Fruit fly (Drosophila melanogaster) whole organism, embryonic: Measurements from ENCODE around the gene pod1.

Source experiments
- Adf1 ChIP-seq: fragments of 200-800 bp; sonication (Bioruptor generic); IDR thresholded peaks from 2 replicates; pipeline ENCODE4 v1.3.6; 2022; ENCODE audit warnings: missing biosample characterization, missing genetic modification characterization
- Atf-2 ChIP-seq: fragments of 200-800 bp; sonication (Bioruptor generic); optimal IDR thresholded peaks from 2 replicates; lab custom pipeline; 2016; ENCODE audit warnings: missing biosample characterization, missing genetic modification characterization
- CG10274 ChIP-seq: fragments of 200-800 bp; sonication (Bioruptor generic); optimal IDR thresholded peaks from 3 replicates; lab custom pipeline; 2017; ENCODE audit warnings: missing biosample characterization, mild to moderate bottlenecking, missing genetic modification characterization
- CG11456 ChIP-seq: fragments of 200-800 bp; sonication (Bioruptor generic); IDR thresholded peaks from 3 replicates; pipeline ENCODE4 v1.3.6; 2022; ENCODE audit warnings: missing biosample characterization, missing genetic modification characterization
- CG13775 ChIP-seq: fragments of 200-800 bp; sonication (Bioruptor generic); optimal IDR thresholded peaks from 3 replicates; lab custom pipeline; 2017; ENCODE audit warnings: missing biosample characterization, mild to moderate bottlenecking, missing genetic modification characterization
- CG14441 ChIP-seq: fragments of 200-800 bp; sonication (Bioruptor generic); IDR thresholded peaks from 2 replicates; pipeline ENCODE4 v1.3.6; 2022; ENCODE audit warnings: missing biosample characterization, missing genetic modification characterization
- CG15479 ChIP-seq: fragments of 200-800 bp; sonication (Bioruptor generic); optimal IDR thresholded peaks from 3 replicates; lab custom pipeline; 2019; ENCODE audit warnings: missing biosample characterization, mild to moderate bottlenecking, missing genetic modification characterization, moderate library complexity
- CG1603 ChIP-seq: fragments of 200-800 bp; sonication (Bioruptor generic); optimal IDR thresholded peaks from 2 replicates; lab custom pipeline; 2019; ENCODE audit warnings: missing biosample characterization, mild to moderate bottlenecking, missing genetic modification characterization, moderate library complexity
- CG17568 ChIP-seq: fragments of 200-800 bp; sonication (Bioruptor generic); optimal IDR thresholded peaks from 2 replicates; lab custom pipeline; 2018; ENCODE audit warnings: missing biosample characterization, mild to moderate bottlenecking, missing genetic modification characterization, moderate library complexity
- CG2120 ChIP-seq: fragments of 200-800 bp; sonication (Bioruptor generic); optimal IDR thresholded peaks from 3 replicates; lab custom pipeline; 2016; ENCODE audit warnings: missing biosample characterization, missing genetic modification characterization
- CG3163 ChIP-seq: fragments of 200-800 bp; sonication (Bioruptor generic); optimal IDR thresholded peaks from 3 replicates; lab custom pipeline; 2016; ENCODE audit warnings: missing biosample characterization, missing genetic modification characterization
- CG3407 ChIP-seq: fragments of 200-800 bp; sonication (Bioruptor generic); optimal IDR thresholded peaks from 2 replicates; lab custom pipeline; 2018; ENCODE audit warnings: missing biosample characterization, mild to moderate bottlenecking, missing genetic modification characterization
- CG4404 ChIP-seq: fragments of 200-800 bp; sonication (Bioruptor generic); IDR thresholded peaks from 2 replicates; pipeline ENCODE4 v1.3.6; 2022; ENCODE audit warnings: missing biosample characterization, missing genetic modification characterization
- CG4854 ChIP-seq: fragments of 200-800 bp; sonication (Bioruptor generic); optimal IDR thresholded peaks from 2 replicates; lab custom pipeline; 2016; ENCODE audit warnings: missing biosample characterization, missing genetic modification characterization, inconsistent platforms
- CG7271 ChIP-seq: fragments of 200-800 bp; sonication (Bioruptor generic); optimal IDR thresholded peaks from 2 replicates; lab custom pipeline; 2018; ENCODE audit warnings: missing biosample characterization, mild to moderate bottlenecking, missing genetic modification characterization, moderate library complexity
- CG7786 ChIP-seq: fragments of 200-800 bp; sonication (Bioruptor generic); optimal IDR thresholded peaks from 2 replicates; lab custom pipeline; 2016; ENCODE audit warnings: missing biosample characterization, missing genetic modification characterization
- CG8478 ChIP-seq: fragments of >200 bp; optimal IDR thresholded peaks from 2 replicates; lab custom pipeline; 2018
- CG9797 ChIP-seq: fragments of 200-800 bp; sonication (Bioruptor generic); optimal IDR thresholded peaks from 3 replicates; lab custom pipeline; 2018; ENCODE audit warnings: missing biosample characterization, mild to moderate bottlenecking, missing genetic modification characterization
- CG9932 ChIP-seq: fragments of 200-800 bp; sonication (Bioruptor generic); IDR thresholded peaks from 2 replicates; pipeline ENCODE4 v1.3.6; 2022; ENCODE audit warnings: missing biosample characterization, missing genetic modification characterization
- CHES-1-like ChIP-seq: fragments of 200-800 bp; sonication (Bioruptor generic); optimal IDR thresholded peaks from 2 replicates; lab custom pipeline; 2016; ENCODE audit warnings: missing biosample characterization, missing genetic modification characterization
- Doc2 ChIP-seq: fragments of 200-800 bp; sonication (Bioruptor generic); IDR thresholded peaks from 2 replicates; pipeline ENCODE4 v1.3.6; 2022; ENCODE audit warnings: missing biosample characterization, missing genetic modification characterization
- Gug ChIP-seq: fragments of 200-800 bp; sonication (Bioruptor generic); IDR thresholded peaks from 4 replicates; pipeline ENCODE4 v1.3.6; 2022; ENCODE audit warnings: missing biosample characterization, missing genetic modification characterization
- HLH3B ChIP-seq: fragments of 200-800 bp; sonication (Bioruptor generic); IDR thresholded peaks from 2 replicates; pipeline ENCODE4 v1.3.6; 2022; ENCODE audit warnings: missing biosample characterization, missing genetic modification characterization
- Hsf ChIP-seq: fragments of 200-800 bp; sonication (Bioruptor generic); optimal IDR thresholded peaks from 3 replicates; lab custom pipeline; 2016; ENCODE audit warnings: missing biosample characterization, missing genetic modification characterization
- MTF-1 ChIP-seq: fragments of 200-800 bp; sonication (Bioruptor generic); optimal IDR thresholded peaks from 2 replicates; lab custom pipeline; 2018; ENCODE audit warnings: missing biosample characterization, mild to moderate bottlenecking, missing genetic modification characterization, borderline replicate concordance
- Med ChIP-seq: fragments of 200-800 bp; sonication (Bioruptor generic); peaks from one replicate; lab custom pipeline; 2016; ENCODE audit warnings: missing biosample characterization, missing genetic modification characterization, mild to moderate bottlenecking, inconsistent platforms, moderate library complexity
- Oaz ChIP-seq: fragments of 200-800 bp; sonication (Bioruptor generic); IDR thresholded peaks from 2 replicates; pipeline ENCODE4 v1.3.6; 2022; ENCODE audit warnings: missing biosample characterization, missing genetic modification characterization
- Sin3A ChIP-seq: fragments of >200 bp; optimal IDR thresholded peaks from 2 replicates; lab custom pipeline; 2018
- Stat92E ChIP-seq, 3 experiments: fragments of >200 bp in 2 of 3; fragments of 200-800 bp in 1 of 3; sonication (Bioruptor generic) in 1 of 3; optimal IDR thresholded peaks; 2 replicates each; lab custom pipeline; 2017 to 2019; ENCODE audit warnings: missing biosample characterization in 3 of 3, missing genetic modification characterization in 3 of 3, mild to moderate bottlenecking in 1 of 3, moderate library complexity in 1 of 3
- Xbp1 ChIP-seq: fragments of 200-800 bp; sonication (Bioruptor generic); optimal IDR thresholded peaks from 3 replicates; lab custom pipeline; 2016; ENCODE audit warnings: missing biosample characterization, mild to moderate bottlenecking, missing genetic modification characterization
- Xrp1 ChIP-seq: fragments of 200-800 bp; sonication (Bioruptor generic); IDR thresholded peaks from 2 replicates; pipeline ENCODE4 v1.3.6; 2022; ENCODE audit warnings: missing biosample characterization, missing genetic modification characterization
- YL-1 ChIP-seq: fragments of 200-800 bp; sonication (Bioruptor generic); optimal IDR thresholded peaks from 3 replicates; lab custom pipeline; 2017; ENCODE audit warnings: missing biosample characterization, mild to moderate bottlenecking, missing genetic modification characterization
- ab ChIP-seq: fragments of 200-800 bp; sonication (Bioruptor generic); optimal IDR thresholded peaks from 2 replicates; lab custom pipeline; 2016; ENCODE audit warnings: missing biosample characterization, missing genetic modification characterization
- ap ChIP-seq: fragments of 200-800 bp; sonication (Bioruptor generic); IDR thresholded peaks from 2 replicates; pipeline ENCODE4 v1.3.6; 2022; ENCODE audit warnings: missing biosample characterization, missing genetic modification characterization
- bab2 ChIP-seq: fragments of 200-800 bp; sonication (Bioruptor generic); optimal IDR thresholded peaks from 2 replicates; lab custom pipeline; 2016; ENCODE audit warnings: missing biosample characterization, missing genetic modification characterization
- br ChIP-seq: fragments of >200 bp; optimal IDR thresholded peaks from 2 replicates; lab custom pipeline; 2017
- chm ChIP-seq: fragments of 200-800 bp; sonication (Bioruptor generic); IDR thresholded peaks from 2 replicates; pipeline ENCODE4 v1.3.6; 2022; ENCODE audit warnings: missing biosample characterization, missing genetic modification characterization
- crol ChIP-seq: fragments of 200-800 bp; sonication (Bioruptor generic); IDR thresholded peaks from 2 replicates; pipeline ENCODE4 v1.3.6; 2022; ENCODE audit warnings: missing biosample characterization, missing genetic modification characterization
- disco-r ChIP-seq: fragments of 200-800 bp; sonication (Bioruptor generic); optimal IDR thresholded peaks from 2 replicates; lab custom pipeline; 2016; ENCODE audit warnings: missing biosample characterization, missing genetic modification characterization
- dmrt11E ChIP-seq: fragments of 200-800 bp; sonication (Bioruptor generic); optimal IDR thresholded peaks from 3 replicates; lab custom pipeline; 2018; ENCODE audit warnings: missing biosample characterization, mild to moderate bottlenecking, missing genetic modification characterization, moderate library complexity
- fd3F ChIP-seq: fragments of 200-800 bp; sonication (Bioruptor generic); optimal IDR thresholded peaks from 2 replicates; lab custom pipeline; 2018; ENCODE audit warnings: missing biosample characterization, mild to moderate bottlenecking, missing genetic modification characterization, moderate library complexity
- grn ChIP-seq: fragments of 200-800 bp; sonication (Bioruptor generic); optimal IDR thresholded peaks from 3 replicates; lab custom pipeline; 2017; ENCODE audit warnings: missing biosample characterization, missing genetic modification characterization
- gsb-n ChIP-seq: fragments of 200-800 bp; sonication (Bioruptor generic); optimal IDR thresholded peaks from 3 replicates; lab custom pipeline; 2018; ENCODE audit warnings: missing biosample characterization, mild to moderate bottlenecking, missing genetic modification characterization
- lbe ChIP-seq: fragments of 200-800 bp; sonication (Bioruptor generic); optimal IDR thresholded peaks from 2 replicates; lab custom pipeline; 2016; ENCODE audit warnings: missing biosample characterization, mild to moderate bottlenecking, missing genetic modification characterization
- nom ChIP-seq: fragments of 200-800 bp; sonication (Bioruptor generic); optimal IDR thresholded peaks from 2 replicates; lab custom pipeline; 2017; ENCODE audit warnings: missing biosample characterization, missing genetic modification characterization, mild to moderate bottlenecking, moderate library complexity, missing genetic modification reagents
- pan ChIP-seq, 4 experiments: fragments of >200 bp in 3 of 4; fragments of 200-800 bp in 1 of 4; sonication (Bioruptor generic) in 1 of 4; optimal IDR thresholded peaks in 3 of 4; IDR thresholded peaks in 1 of 4; 2 replicates each; pipeline versions ENCODE4 v1.3.6 to Lab custom; 2017 to 2022; ENCODE audit warnings: missing biosample characterization in 2 of 4, missing genetic modification characterization in 2 of 4, mixed read lengths in 1 of 4
- phol ChIP-seq: fragments of 200-800 bp; sonication (Bioruptor generic); optimal IDR thresholded peaks from 3 replicates; lab custom pipeline; 2018; ENCODE audit warnings: missing biosample characterization, mild to moderate bottlenecking, missing genetic modification characterization, moderate library complexity
- pzg ChIP-seq: fragments of 200-800 bp; sonication (Bioruptor generic); optimal IDR thresholded peaks from 3 replicates; lab custom pipeline; 2018; ENCODE audit warnings: missing biosample characterization, mild to moderate bottlenecking, missing genetic modification characterization, moderate library complexity
- run ChIP-seq: fragments of 200-800 bp; sonication (Bioruptor generic); optimal IDR thresholded peaks from 3 replicates; lab custom pipeline; 2018; ENCODE audit warnings: missing biosample characterization, mild to moderate bottlenecking, missing genetic modification characterization
- sens ChIP-seq: fragments of 200-800 bp; sonication (Bioruptor generic); peaks from one replicate; lab custom pipeline; 2016; ENCODE audit warnings: missing biosample characterization, missing genetic modification characterization
- sna ChIP-seq: fragments of 200-800 bp; sonication (Bioruptor generic); IDR thresholded peaks from 2 replicates; pipeline ENCODE4 v1.3.6; 2022; ENCODE audit warnings: missing biosample characterization, missing genetic modification characterization; ENCODE audit not compliant: partially characterized antibody
- sob ChIP-seq: fragments of 200-800 bp; sonication (Bioruptor generic); IDR thresholded peaks from 2 replicates; pipeline ENCODE4 v1.3.6; 2022; ENCODE audit warnings: missing biosample characterization, missing genetic modification characterization

pod1 gene

dm6 chrX:6777394-6777793 lies 26.1 kb upstream of the pod1 start (continued):
- no peak for TF ChIP-seq chm (GFP tag; lab: Robert Waterston, UW)
- TF ChIP-seq grn (GFP tag; lab: Kevin White, UChicago), result no peak
- no peak for TF ChIP-seq run (tag; lab: Kevin White, UChicago)
- TF ChIP-seq Sin3A (lab: Kevin White, UChicago), result no peak
- no peak for TF ChIP-seq CG11456 (GFP tag; lab: Robert Waterston, UW)
- no peak for TF ChIP-seq Gug (GFP tag; lab: Robert Waterston, UW)
- TF ChIP-seq CG3407 (GFP tag; lab: Kevin White, UChicago), result no peak
- TF ChIP-seq CG1603 (tag; lab: Kevin White, UChicago), result peak; percentile 48
- TF ChIP-seq Hsf (GFP tag; lab: Kevin White, UChicago), result no peak
- TF ChIP-seq disco-r (GFP tag; lab: Kevin White, UChicago), result no peak
- TF ChIP-seq CG17568, result no peak
- TF ChIP-seq CG3163, result no peak
- TF ChIP-seq Xbp1 (GFP tag; lab: Kevin White, UChicago), result no peak
- peak; percentile 42 for TF ChIP-seq phol (tag; lab: Kevin White, UChicago)
- TF ChIP-seq Oaz (GFP tag; lab: Robert Waterston, UW), result no peak
- TF ChIP-seq fd3F (GFP tag; lab: Kevin White, UChicago), result no peak
- no peak for TF ChIP-seq CG9932
- no peak for TF ChIP-seq CG4854 (GFP tag; lab: Kevin White, UChicago)
- no peak for TF ChIP-seq CG2120 (GFP tag; lab: Kevin White, UChicago)
- no peak for TF ChIP-seq YL-1 (GFP tag; lab: Kevin White, UChicago)
- no peak for TF ChIP-seq CG8478
- TF ChIP-seq CHES-1-like, result no peak
- TF ChIP-seq CG14441, result no peak
- no peak for TF ChIP-seq pzg (GFP tag; lab: Kevin White, UChicago)
- no peak for TF ChIP-seq CG7271 (tag; lab: Kevin White, UChicago)
- TF ChIP-seq CG13775 (GFP tag; lab: Kevin White, UChicago), result no peak
- no peak for TF ChIP-seq br (lab: Kevin White, UChicago)
- no peak for TF ChIP-seq pan (optimal IDR thresholded peaks at IDR 0.05; lab: Kevin White, UChicago)
- TF ChIP-seq pan (GFP tag; optimal IDR thresholded peaks at IDR 0.05 in 1 of 2, IDR thresholded peaks at IDR 0.05 in 1 of 2), result no peak
- TF ChIP-seq Atf-2 (GFP tag; lab: Kevin White, UChicago), result no peak
- TF ChIP-seq ap (GFP tag; lab: Robert Waterston, UW), result no peak
- peak; percentile 35; the same call in 1 of the 2 replicates for TF ChIP-seq CG4404 (GFP tag; lab: Robert Waterston, UW)
- TF ChIP-seq CG10274 (GFP tag; lab: Kevin White, UChicago), result no peak
- no peak for TF ChIP-seq Adf1 (GFP tag; lab: Robert Waterston, UW)
- TF ChIP-seq nom (GFP tag; lab: Kevin White, UChicago), result peak; percentile 70
- TF ChIP-seq Xrp1, result peak; percentile 39; the same call in 1 of the 2 replicates
- TF ChIP-seq crol (GFP tag; lab: Robert Waterston, UW), result 0 out of 2 replicates have a peak, but pooled peaks have one; percentile 3
- TF ChIP-seq CG15479, result no peak
- TF ChIP-seq MTF-1 (GFP tag; lab: Kevin White, UChicago), result no peak
- TF ChIP-seq CG9797 (GFP tag; lab: Kevin White, UChicago), result no peak
- peak; percentile 59 for TF ChIP-seq dmrt11E
- TF ChIP-seq ab (GFP tag; lab: Kevin White, UChicago), result no peak
- no peak for TF ChIP-seq HLH3B
- TF ChIP-seq bab2 (GFP tag; lab: Kevin White, UChicago), result no peak
- no peak for TF ChIP-seq sna (GFP tag; lab: Robert Waterston, UW)
- no peak for TF ChIP-seq sob
- no peak for TF ChIP-seq gsb-n
- TF ChIP-seq Stat92E (GFP tag; optimal IDR thresholded peaks at IDR 0.05; lab: Kevin White, UChicago), result no peak
- peak; percentile 89 for TF ChIP-seq sens (GFP tag; lab: Kevin White, UChicago)
- no peak for TF ChIP-seq CG7786 (GFP tag; lab: Kevin White, UChicago)
- peak; percentile 59 for TF ChIP-seq Med
- peak; percentile 79 for TF ChIP-seq lbe (GFP tag; lab: Kevin White, UChicago)
- no peak for TF ChIP-seq Doc2 (GFP tag; lab: Robert Waterston, UW)
